1 fruit fly cellular context compared by ENCODE assay signal in the genomic region with DNA sequence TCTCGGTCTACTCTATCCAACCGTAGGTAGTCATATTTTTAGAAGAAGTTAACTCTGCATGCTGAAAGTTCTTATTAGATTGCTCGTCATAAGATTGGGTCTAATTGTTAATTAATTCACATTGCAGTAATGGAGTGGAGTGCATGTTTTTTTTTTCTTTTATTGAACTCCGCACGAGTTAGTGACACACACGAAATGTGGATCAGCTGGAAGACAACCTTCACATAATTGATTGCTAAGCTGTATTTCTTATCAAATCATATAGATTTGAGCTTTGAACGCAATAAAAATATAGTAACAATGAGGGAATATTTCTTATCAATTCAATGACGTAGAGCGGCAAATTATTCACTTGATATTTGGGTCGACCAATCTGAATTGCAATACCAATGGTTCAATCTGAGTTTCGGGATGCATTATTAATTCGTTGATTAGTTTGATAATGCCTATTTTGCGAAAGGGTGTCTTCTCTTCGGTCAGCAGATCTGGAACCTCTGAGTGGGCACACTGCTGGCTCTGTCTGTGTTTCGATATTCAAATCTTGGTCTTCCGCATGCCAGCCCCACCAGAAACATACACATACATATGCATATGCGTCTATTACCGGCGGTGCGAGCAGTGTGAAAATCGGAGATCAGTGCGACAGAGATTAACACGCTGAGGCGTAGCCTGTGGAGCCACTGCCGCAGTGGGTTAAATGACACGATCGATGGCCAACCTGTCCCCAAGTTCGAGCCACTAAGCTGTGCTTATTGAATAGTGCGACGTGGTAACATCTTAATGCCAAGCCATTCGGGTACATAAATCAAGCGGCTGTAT.
TF ChIP-seq lines count a peak whose summit lies in the region.

No protein-coding gene starts in this region.

TF ChIP-seq in whole organism, embryonic, 481 proteins besides CTCF, POLR2A, EP300 and RAD21 (continued from another document and continues in another):
- TF ChIP-seq CG10543 (GFP tag; optimal IDR thresholded peaks at IDR 0.05; lab: Kevin White, UChicago) (no peak), so (GFP tag; IDR thresholded peaks at IDR 0.05; lab: Robert Waterston, UW) (no peak), tup (GFP tag; optimal IDR thresholded peaks at IDR 0.05; lab: Kevin White, UChicago) (no peak), CG8478 (optimal IDR thresholded peaks at IDR 0.05; lab: Kevin White, UChicago) (no peak), Eip74EF (GFP tag; optimal IDR thresholded peaks at IDR 0.05; lab: Kevin White, UChicago) (peak in 1 of 2 experiments; percentile 82), sna (GFP tag; IDR thresholded peaks at IDR 0.05; lab: Robert Waterston, UW; ENCODE audit: partially characterized antibody) (no peak), bsh (GFP tag; optimal IDR thresholded peaks at IDR 0.05; lab: Kevin White, UChicago) (peak in 1 of 2 experiments; percentile 6), br (optimal IDR thresholded peaks at IDR 0.05; lab: Kevin White, UChicago) (no peak), CG10147 (GFP tag; optimal IDR thresholded peaks at IDR 0.05; lab: Kevin White, UChicago) (peak; percentile 4), tap (tag; optimal IDR thresholded peaks at IDR 0.05; lab: Kevin White, UChicago) (no peak), salm (tag; optimal IDR thresholded peaks at IDR 0.05; lab: Kevin White, UChicago) (no peak), CG14860 (GFP tag; IDR thresholded peaks at IDR 0.05; lab: Robert Waterston, UW; ENCODE audit: partially characterized antibody) (no peak), CG7556 (GFP tag; optimal IDR thresholded peaks at IDR 0.05; lab: Kevin White, UChicago) (no peak), Deaf1 (tag; optimal IDR thresholded peaks at IDR 0.05; lab: Kevin White, UChicago) (peak; percentile 1), Dref (GFP tag; IDR thresholded peaks at IDR 0.05; lab: Robert Waterston, UW) (no peak), CG1792 (GFP tag; optimal IDR thresholded peaks at IDR 0.05; lab: Kevin White, UChicago) (no peak), nmo (GFP tag; optimal IDR thresholded peaks at IDR 0.05; lab: Kevin White, UChicago) (peak; percentile 36), CG16815 (GFP tag; optimal IDR thresholded peaks at IDR 0.05; lab: Kevin White, UChicago) (no peak), CG14014 (GFP tag; IDR thresholded peaks at IDR 0.05; lab: Robert Waterston, UW) (no peak), stwl (tag; optimal IDR thresholded peaks at IDR 0.05; lab: Kevin White, UChicago) (no peak), scrt (GFP tag; optimal IDR thresholded peaks at IDR 0.05; lab: Kevin White, UChicago) (no peak), Aef1 (GFP tag; IDR thresholded peaks at IDR 0.05; lab: Robert Waterston, UW) (no peak), nerfin-1 (tag; optimal IDR thresholded peaks at IDR 0.05; lab: Kevin White, UChicago) (no peak), CG12391 (tag; optimal IDR thresholded peaks at IDR 0.05; lab: Kevin White, UChicago) (no peak), CG11093 (GFP tag; IDR thresholded peaks at IDR 0.05; lab: Robert Waterston, UW) (no peak), Optix (GFP tag; IDR thresholded peaks at IDR 0.05; lab: Robert Waterston, UW) (no peak), NC2β (GFP tag; optimal IDR thresholded peaks at IDR 0.05; lab: Kevin White, UChicago) (no peak), CG34376 (GFP tag; optimal IDR thresholded peaks at IDR 0.05; lab: Kevin White, UChicago) (peak; percentile 1), ro (GFP tag; IDR thresholded peaks at IDR 0.05; lab: Robert Waterston, UW) (no peak), ci (GFP tag; IDR thresholded peaks at IDR 0.05; lab: Robert Waterston, UW) (0 out of 3 replicates have a peak, but pooled peaks have one; percentile 46), CG4328 (GFP tag; optimal IDR thresholded peaks at IDR 0.05; lab: Kevin White, UChicago) (no peak), gro (GFP tag; optimal IDR thresholded peaks at IDR 0.05; lab: Kevin White, UChicago) (no peak), dpn (GFP tag; optimal IDR thresholded peaks at IDR 0.05; lab: Kevin White, UChicago) (peak; percentile 14 to 43), da (GFP tag; optimal IDR thresholded peaks at IDR 0.05; lab: Kevin White, UChicago) (no peak), pum (GFP tag; optimal IDR thresholded peaks at IDR 0.05; lab: Kevin White, UChicago) (no peak), hb (GFP tag; IDR thresholded peaks at IDR 0.05; lab: Robert Waterston, UW; ENCODE audit: partially characterized antibody) (no peak), CG18764 (GFP tag; optimal IDR thresholded peaks at IDR 0.05; lab: Kevin White, UChicago) (no peak), CG33213 (GFP tag; optimal IDR thresholded peaks at IDR 0.05; lab: Kevin White, UChicago) (no peak), CG4707 (GFP tag; optimal IDR thresholded peaks at IDR 0.05; lab: Kevin White, UChicago) (no peak), Dbx (GFP tag; IDR thresholded peaks at IDR 0.05; lab: Robert Waterston, UW) (no peak), Meics (GFP tag; optimal IDR thresholded peaks at IDR 0.05; lab: Kevin White, UChicago) (peak; percentile 49), Oli (tag; optimal IDR thresholded peaks at IDR 0.05; lab: Kevin White, UChicago) (peak; percentile 40), CG9817 (tag; optimal IDR thresholded peaks at IDR 0.05; lab: Kevin White, UChicago) (no peak), CG10267 (tag; optimal IDR thresholded peaks at IDR 0.05; lab: Kevin White, UChicago) (no peak), Atf3 (GFP tag; optimal IDR thresholded peaks at IDR 0.05; lab: Kevin White, UChicago) (peak; percentile 26), Dll (GFP tag; IDR thresholded peaks at IDR 0.05; lab: Robert Waterston, UW; ENCODE audit: partially characterized antibody) (no peak), seq (GFP tag; IDR thresholded peaks at IDR 0.05; lab: Robert Waterston, UW) (no peak), pan (optimal IDR thresholded peaks at IDR 0.05; lab: Kevin White, UChicago) (no peak), pan (GFP tag; optimal IDR thresholded peaks at IDR 0.05 in 1 of 2, IDR thresholded peaks at IDR 0.05 in 1 of 2) (no peak), stc (GFP tag; IDR thresholded peaks at IDR 0.05; lab: Robert Waterston, UW) (no peak), ara (GFP tag; IDR thresholded peaks at IDR 0.05; lab: Robert Waterston, UW) (no peak), slbo (GFP tag; IDR thresholded peaks at IDR 0.05; lab: Robert Waterston, UW) (no peak), CG17912 (GFP tag; optimal IDR thresholded peaks at IDR 0.05; lab: Kevin White, UChicago) (no peak), maf-S (GFP tag; optimal IDR thresholded peaks at IDR 0.05; lab: Kevin White, UChicago) (no peak), GATAe (GFP tag; conservative IDR thresholded peaks at IDR 0.05; lab: Robert Waterston, UW) (no peak), Mad (GFP tag; optimal IDR thresholded peaks at IDR 0.05; lab: Kevin White, UChicago) (no peak), CG4854 (GFP tag; optimal IDR thresholded peaks at IDR 0.05; lab: Kevin White, UChicago) (no peak), CG10959 (GFP tag; IDR thresholded peaks at IDR 0.05; lab: Robert Waterston, UW) (no peak), CG1603 (tag; optimal IDR thresholded peaks at IDR 0.05; lab: Kevin White, UChicago) (peak; percentile 16), insv (GFP tag; optimal IDR thresholded peaks at IDR 0.05; lab: Kevin White, UChicago) (no peak), her (GFP tag; optimal IDR thresholded peaks at IDR 0.05; lab: Kevin White, UChicago) (no peak), lab (GFP tag; optimal IDR thresholded peaks at IDR 0.05; lab: Kevin White, UChicago) (peak; percentile 29), chm (GFP tag; IDR thresholded peaks at IDR 0.05; lab: Robert Waterston, UW) (no peak), CG14441 (GFP tag; IDR thresholded peaks at IDR 0.05; lab: Robert Waterston, UW) (no peak), CG3163 (GFP tag; optimal IDR thresholded peaks at IDR 0.05; lab: Kevin White, UChicago) (no peak), CG7745 (tag; optimal IDR thresholded peaks at IDR 0.05; lab: Kevin White, UChicago) (no peak), phol (tag; optimal IDR thresholded peaks at IDR 0.05; lab: Kevin White, UChicago) (peak; percentile 3), HLH3B (GFP tag; IDR thresholded peaks at IDR 0.05; lab: Robert Waterston, UW) (0 out of 2 replicates have a peak, but pooled peaks have one; percentile 33), HmgD (GFP tag; optimal IDR thresholded peaks at IDR 0.05; lab: Kevin White, UChicago) (no peak), Antp (GFP tag; optimal IDR thresholded peaks at IDR 0.05; lab: Kevin White, UChicago) (no peak), Spps (tag; optimal IDR thresholded peaks at IDR 0.05; lab: Kevin White, UChicago) (no peak), fru (optimal IDR thresholded peaks at IDR 0.05; lab: Kevin White, UChicago) (no peak), pb (GFP tag; optimal IDR thresholded peaks at IDR 0.05; lab: Kevin White, UChicago) (peak; percentile 39), CG10366 (GFP tag; IDR thresholded peaks at IDR 0.05; lab: Robert Waterston, UW) (peak; percentile 20; the same call in 1 of the 2 replicates), HLH4C (GFP tag; IDR thresholded peaks at IDR 0.05; lab: Robert Waterston, UW; ENCODE audit: partially characterized antibody) (no peak), pros (GFP tag; optimal IDR thresholded peaks at IDR 0.05; lab: Kevin White, UChicago) (no peak), CG3407 (GFP tag; optimal IDR thresholded peaks at IDR 0.05; lab: Kevin White, UChicago) (no peak), hkb (optimal IDR thresholded peaks at IDR 0.05; lab: Kevin White, UChicago) (no peak), hkb (GFP tag; IDR thresholded peaks at IDR 0.05; lab: Robert Waterston, UW) (no peak), Awh (GFP tag; IDR thresholded peaks at IDR 0.05; lab: Robert Waterston, UW) (no peak), Atf6 (GFP tag; IDR thresholded peaks at IDR 0.05; lab: Robert Waterston, UW) (peak; percentile 15; the same call in 1 of the 2 replicates), Opbp (GFP tag; IDR thresholded peaks at IDR 0.05; lab: Robert Waterston, UW; ENCODE audit: partially characterized antibody) (no peak), Atf-2 (GFP tag; optimal IDR thresholded peaks at IDR 0.05; lab: Kevin White, UChicago) (peak; percentile 10), Ets65A (GFP tag; lab: Kevin White, UChicago) (peak; percentile 85), lilli (GFP tag; optimal IDR thresholded peaks at IDR 0.05; lab: Kevin White, UChicago) (peak; percentile 6), B-H2 (GFP tag; optimal IDR thresholded peaks at IDR 0.05; lab: Kevin White, UChicago) (no peak), CG12299 (tag; optimal IDR thresholded peaks at IDR 0.05; lab: Kevin White, UChicago) (no peak), sug (tag; optimal IDR thresholded peaks at IDR 0.05; lab: Kevin White, UChicago) (no peak), Sry-β (GFP tag; optimal IDR thresholded peaks at IDR 0.05; lab: Kevin White, UChicago) (no peak), CG11398 (GFP tag; optimal IDR thresholded peaks at IDR 0.05; lab: Kevin White, UChicago) (no peak), CG15479 (GFP tag; optimal IDR thresholded peaks at IDR 0.05; lab: Kevin White, UChicago) (no peak), ato (GFP tag; IDR thresholded peaks at IDR 0.05; lab: Robert Waterston, UW; ENCODE audit: partially characterized antibody) (no peak), CG2120 (GFP tag; optimal IDR thresholded peaks at IDR 0.05; lab: Kevin White, UChicago) (peak; percentile 27), Xrp1 (GFP tag; IDR thresholded peaks at IDR 0.05; lab: Robert Waterston, UW) (no peak), bcd (GFP tag; optimal IDR thresholded peaks at IDR 0.05; lab: Kevin White, UChicago) (no peak), CG15011 (GFP tag; optimal IDR thresholded peaks at IDR 0.05; lab: Kevin White, UChicago) (no peak), CG2712 (tag; optimal IDR thresholded peaks at IDR 0.05; lab: Kevin White, UChicago) (peak; percentile 2), CG8765 (GFP tag; IDR thresholded peaks at IDR 0.05; lab: Robert Waterston, UW) (no peak), Oaz (GFP tag; IDR thresholded peaks at IDR 0.05; lab: Robert Waterston, UW) (no peak), Six4 (GFP tag; optimal IDR thresholded peaks at IDR 0.05; lab: Kevin White, UChicago) (no peak), Drgx (GFP tag; IDR thresholded peaks at IDR 0.05; lab: Robert Waterston, UW) (0 out of 2 replicates have a peak, but pooled peaks have one; percentile 16), dmrt99B (tag; optimal IDR thresholded peaks at IDR 0.05; lab: Kevin White, UChicago) (peak; percentile 28), BtbVII (GFP tag; optimal IDR thresholded peaks at IDR 0.05; lab: Kevin White, UChicago) (peak; percentile 20), knrl (GFP tag; IDR thresholded peaks at IDR 0.05; lab: Robert Waterston, UW; ENCODE audit: partially characterized antibody) (no peak), sqz (GFP tag; optimal IDR thresholded peaks at IDR 0.05; lab: Kevin White, UChicago) (no peak), chinmo (GFP tag; IDR thresholded peaks at IDR 0.05; lab: Robert Waterston, UW; ENCODE audit: partially characterized antibody) (peak; percentile 81; the same call in 1 of the 4 replicates), CG30020 (tag; optimal IDR thresholded peaks at IDR 0.05; lab: Kevin White, UChicago) (no peak), zf30C (GFP tag; optimal IDR thresholded peaks at IDR 0.05; lab: Kevin White, UChicago) (no peak), danr (GFP tag; IDR thresholded peaks at IDR 0.05; lab: Robert Waterston, UW) (no peak), rib (GFP tag; IDR thresholded peaks at IDR 0.05; lab: Robert Waterston, UW) (no peak), ap (GFP tag; IDR thresholded peaks at IDR 0.05; lab: Robert Waterston, UW) (no peak), CG16863 (GFP tag; optimal IDR thresholded peaks at IDR 0.05; lab: Kevin White, UChicago) (no peak), Bgb (GFP tag; IDR thresholded peaks at IDR 0.05; lab: Robert Waterston, UW; ENCODE audit: partially characterized antibody) (no peak), YL-1 (GFP tag; optimal IDR thresholded peaks at IDR 0.05; lab: Kevin White, UChicago) (no peak), chif (GFP tag; optimal IDR thresholded peaks at IDR 0.05; lab: Kevin White, UChicago) (no peak), CG8944 (GFP tag; optimal IDR thresholded peaks at IDR 0.05; lab: Kevin White, UChicago) (no peak), CG43689 (GFP tag; IDR thresholded peaks at IDR 0.05; lab: Robert Waterston, UW) (no peak), Hsf (GFP tag; optimal IDR thresholded peaks at IDR 0.05; lab: Kevin White, UChicago) (no peak), CG7357 (GFP tag; IDR thresholded peaks at IDR 0.05; lab: Robert Waterston, UW) (no peak), sima (GFP tag; optimal IDR thresholded peaks at IDR 0.05; lab: Kevin White, UChicago) (no peak), CG9876 (GFP tag; optimal IDR thresholded peaks at IDR 0.05; lab: Kevin White, UChicago) (no peak), C15 (GFP tag; IDR thresholded peaks at IDR 0.05; lab: Robert Waterston, UW) (no peak), CG30403 (GFP tag; optimal IDR thresholded peaks at IDR 0.05; lab: Kevin White, UChicago) (peak; percentile 9), z (GFP tag; IDR thresholded peaks at IDR 0.05; lab: Robert Waterston, UW) (no peak), ftz-f1 (GFP tag; optimal IDR thresholded peaks at IDR 0.05; lab: Kevin White, UChicago) (no peak), Blimp-1 (GFP tag; optimal IDR thresholded peaks at IDR 0.05; lab: Kevin White, UChicago) (no peak)
